Worm (Caenorhabditis elegans) whole organism, L3 larva: ENCODE data around the gene srd-31.

Source experiments
- aly-2 ChIP-seq: fragments of 150-350 bp; optimal IDR thresholded peaks from 2 replicates; lab custom pipeline; 2014; ENCODE audit warnings: missing biosample characterization, missing genetic modification characterization
- ama-1 ChIP-seq: fragments of 150-350 bp; optimal IDR thresholded peaks from 2 replicates; lab custom pipeline; 2018
- ceh-16 ChIP-seq: sonication (generic microtip); optimal IDR thresholded peaks from 2 replicates; lab custom pipeline; 2017; ENCODE audit warnings: missing biosample characterization, missing genetic modification characterization
- ceh-28 ChIP-seq: fragments of 150-350 bp; optimal IDR thresholded peaks from 2 replicates; lab custom pipeline; 2014; ENCODE audit warnings: missing biosample characterization, missing genetic modification reagents, missing genetic modification characterization
- egl-27 ChIP-seq: sonication (generic microtip); optimal IDR thresholded peaks from 4 replicates; lab custom pipeline; 2017; ENCODE audit warnings: missing biosample characterization, missing genetic modification reagents, missing genetic modification characterization
- nfya-1 ChIP-seq: sonication (generic microtip); optimal IDR thresholded peaks from 2 replicates; lab custom pipeline; 2017; ENCODE audit warnings: missing genetic modification characterization, mild to moderate bottlenecking, missing compliant biosample characterization, antibody characterized with exemption, moderate library complexity; ENCODE audit not compliant: insufficient read depth
- nhr-67 ChIP-seq: fragments of 150-350 bp; optimal IDR thresholded peaks from 2 replicates; lab custom pipeline; 2014; ENCODE audit warnings: missing biosample characterization, missing genetic modification characterization
- nhr-76 ChIP-seq: fragments of 150-350 bp; sonication (generic microtip); optimal IDR thresholded peaks from 5 replicates; lab custom pipeline; 2014; ENCODE audit warnings: missing biosample characterization, missing genetic modification characterization
- nhr-77 ChIP-seq: fragments of 150-350 bp; optimal IDR thresholded peaks from 2 replicates; lab custom pipeline; 2014; ENCODE audit warnings: missing biosample characterization, missing genetic modification characterization
- tbx-2 ChIP-seq: sonication (generic microtip); optimal IDR thresholded peaks from 2 replicates; lab custom pipeline; 2016; ENCODE audit warnings: mild to moderate bottlenecking, missing genetic modification characterization, missing compliant biosample characterization
- unc-39 ChIP-seq: sonication (generic microtip); optimal IDR thresholded peaks from 4 replicates; lab custom pipeline; 2017; ENCODE audit warnings: missing biosample characterization, missing genetic modification characterization
- unc-62 ChIP-seq: fragments of 150-350 bp; sonication (generic microtip); optimal IDR thresholded peaks from 4 replicates; lab custom pipeline; 2014; ENCODE audit warnings: missing biosample characterization, missing genetic modification reagents, missing genetic modification characterization
- zag-1 ChIP-seq: fragments of 150-350 bp; optimal IDR thresholded peaks from 2 replicates; lab custom pipeline; 2014; ENCODE audit warnings: missing biosample characterization, missing genetic modification characterization

ce11 chrV:7629504-7629903 is 5.1 kb downstream of the srd-31 start, which contains the start of gene srd-30:
- no peak for TF ChIP-seq ceh-28 (tag; lab: Kevin White, UChicago)
- TF ChIP-seq unc-62 (GFP tag; lab: Kevin White, UChicago) = no peak
- TF ChIP-seq zag-1 (tag; lab: Kevin White, UChicago) = no peak
- TF ChIP-seq nhr-76 (tag; lab: Kevin White, UChicago) = no peak
- no peak for TF ChIP-seq nfya-1 (tag; lab: Kevin White, UChicago)
- no peak for TF ChIP-seq unc-39 (tag; lab: Kevin White, UChicago)
- TF ChIP-seq ama-1 = no peak
- no peak for TF ChIP-seq ceh-16 (tag; lab: Kevin White, UChicago)
- no peak for TF ChIP-seq tbx-2 (tag; lab: Kevin White, UChicago)
- TF ChIP-seq aly-2 = no peak
- no peak for TF ChIP-seq egl-27
- TF ChIP-seq nhr-77 = no peak
- TF ChIP-seq nhr-67 (tag; lab: Kevin White, UChicago) = no peak
